Fruit fly (Drosophila melanogaster) whole organism, embryonic: ENCODE results near the gene CG12177.

Experiments
- ATbp ChIP-seq: fragments of 200-800 bp; sonication (Bioruptor generic); optimal IDR thresholded peaks from 2 replicates; lab custom pipeline; 2017; ENCODE audit warnings: missing biosample characterization, mild to moderate bottlenecking, missing genetic modification characterization, missing genetic modification reagents
- CG10959 ChIP-seq: fragments of 200-800 bp; sonication (Bioruptor generic); IDR thresholded peaks from 2 replicates; pipeline ENCODE4 v1.3.6; 2022; ENCODE audit warnings: missing biosample characterization, missing genetic modification characterization
- CG11247 ChIP-seq: fragments of 200-800 bp; sonication (Bioruptor generic); IDR thresholded peaks from 2 replicates; pipeline ENCODE4 v1.3.6; 2022; ENCODE audit warnings: missing biosample characterization, missing genetic modification characterization
- CG11723 ChIP-seq: fragments of 200-800 bp; sonication (Bioruptor generic); optimal IDR thresholded peaks from 2 replicates; lab custom pipeline; 2017; ENCODE audit warnings: missing biosample characterization, mild to moderate bottlenecking, missing genetic modification characterization
- CG13894 ChIP-seq: fragments of 200-800 bp; sonication (Bioruptor generic); optimal IDR thresholded peaks from 3 replicates; lab custom pipeline; 2018; ENCODE audit warnings: missing biosample characterization, mild to moderate bottlenecking, missing genetic modification characterization, moderate library complexity
- CG14667 ChIP-seq: fragments of 200-800 bp; sonication (Bioruptor generic); IDR thresholded peaks from 2 replicates; pipeline ENCODE4 v1.3.6; 2022; ENCODE audit warnings: missing biosample characterization, missing genetic modification characterization
- CG15269 ChIP-seq: fragments of 200-800 bp; sonication (Bioruptor generic); optimal IDR thresholded peaks from 2 replicates; lab custom pipeline; 2018; ENCODE audit warnings: missing biosample characterization, mild to moderate bottlenecking, missing genetic modification characterization, moderate library complexity
- CG16815 ChIP-seq: fragments of 200-800 bp; sonication (Bioruptor generic); optimal IDR thresholded peaks from 3 replicates; lab custom pipeline; 2017; ENCODE audit warnings: missing biosample characterization, mild to moderate bottlenecking, missing genetic modification characterization
- CG17328 ChIP-seq: fragments of 200-800 bp; sonication (Bioruptor generic); IDR thresholded peaks from 2 replicates; pipeline ENCODE4 v1.3.6; 2022; ENCODE audit warnings: missing biosample characterization, missing genetic modification characterization
- CG18599 ChIP-seq: fragments of 200-800 bp; sonication (Bioruptor generic); optimal IDR thresholded peaks from 3 replicates; lab custom pipeline; 2017; ENCODE audit warnings: missing biosample characterization, missing genetic modification characterization, mild to moderate bottlenecking, moderate library complexity, missing genetic modification reagents
- CG2120 ChIP-seq: fragments of 200-800 bp; sonication (Bioruptor generic); optimal IDR thresholded peaks from 3 replicates; lab custom pipeline; 2016; ENCODE audit warnings: missing biosample characterization, missing genetic modification characterization
- CG2712 ChIP-seq: fragments of 200-800 bp; optimal IDR thresholded peaks from 3 replicates; lab custom pipeline; 2019; ENCODE audit warnings: missing biosample characterization, mild to moderate bottlenecking, missing genetic modification characterization, moderate library complexity
- CG30431 ChIP-seq: fragments of 200-800 bp; sonication (Bioruptor generic); optimal IDR thresholded peaks from 2 replicates; lab custom pipeline; 2017; ENCODE audit warnings: missing biosample characterization, missing genetic modification characterization
- CG32772 ChIP-seq: fragments of 200-800 bp; sonication (Bioruptor generic); IDR thresholded peaks from 2 replicates; pipeline ENCODE4 v1.3.6; 2022; ENCODE audit warnings: missing biosample characterization, missing genetic modification characterization
- CG4730 ChIP-seq: fragments of 200-800 bp; sonication (Bioruptor generic); IDR thresholded peaks from 2 replicates; pipeline ENCODE4 v1.3.6; 2022; ENCODE audit warnings: missing biosample characterization, missing genetic modification characterization
- CG6654 ChIP-seq: fragments of 200-800 bp; sonication (Bioruptor generic); optimal IDR thresholded peaks from 2 replicates; lab custom pipeline; 2017; ENCODE audit warnings: missing biosample characterization, mild to moderate bottlenecking, missing genetic modification characterization
- CG7839 ChIP-seq: fragments of 200-800 bp; sonication (Bioruptor generic); optimal IDR thresholded peaks from 3 replicates; lab custom pipeline; 2018; ENCODE audit warnings: missing biosample characterization, mild to moderate bottlenecking, missing genetic modification characterization, moderate library complexity
- CG7963 ChIP-seq: fragments of 200-800 bp; sonication (Bioruptor generic); IDR thresholded peaks from 3 replicates; pipeline ENCODE4 v1.3.6; 2022; ENCODE audit warnings: missing biosample characterization, missing genetic modification characterization; ENCODE audit not compliant: partially characterized antibody
- Dbx ChIP-seq: fragments of 200-800 bp; sonication (Bioruptor generic); IDR thresholded peaks from 3 replicates; pipeline ENCODE4 v1.3.6; 2022; ENCODE audit warnings: missing biosample characterization, missing genetic modification characterization
- Deaf1 ChIP-seq: fragments of 200-800 bp; optimal IDR thresholded peaks from 3 replicates; lab custom pipeline; 2019; ENCODE audit warnings: missing biosample characterization, mild to moderate bottlenecking, missing genetic modification characterization, moderate library complexity
- Ets65A ChIP-seq: fragments of 200-800 bp; sonication (Bioruptor generic); peaks from one replicate; lab custom pipeline; 2016; ENCODE audit warnings: missing biosample characterization, missing genetic modification characterization
- Hey ChIP-seq: fragments of 200-800 bp; sonication (Bioruptor generic); optimal IDR thresholded peaks from 3 replicates; lab custom pipeline; 2018; ENCODE audit warnings: missing biosample characterization, mild to moderate bottlenecking, missing genetic modification characterization
- Hr51 ChIP-seq, 2 experiments: fragments of 200-800 bp; sonication (Bioruptor generic); optimal IDR thresholded peaks; 2 replicates in 1 of 2; 3 replicates in 1 of 2; lab custom pipeline; 2016 to 2018; ENCODE audit warnings: missing biosample characterization in 2 of 2, missing genetic modification characterization in 2 of 2, mild to moderate bottlenecking in 1 of 2, moderate library complexity in 1 of 2
- MESR4 ChIP-seq: fragments of 200-800 bp; sonication (Bioruptor generic); optimal IDR thresholded peaks from 2 replicates; lab custom pipeline; 2018; ENCODE audit warnings: missing biosample characterization, mild to moderate bottlenecking, missing genetic modification characterization, moderate library complexity
- Poxn ChIP-seq: fragments of 200-800 bp; sonication (Bioruptor generic); IDR thresholded peaks from 2 replicates; pipeline ENCODE4 v1.3.6; 2022; ENCODE audit warnings: missing biosample characterization, missing genetic modification characterization
- Ravus ChIP-seq: fragments of 200-800 bp; sonication (Bioruptor generic); IDR thresholded peaks from 2 replicates; pipeline ENCODE4 v1.3.6; 2022; ENCODE audit warnings: missing biosample characterization, missing genetic modification characterization
- Sry-β ChIP-seq: fragments of 200-800 bp; sonication (Bioruptor generic); optimal IDR thresholded peaks from 2 replicates; lab custom pipeline; 2018; ENCODE audit warnings: missing biosample characterization, mild to moderate bottlenecking, missing genetic modification characterization, moderate library complexity
- Tbp ChIP-seq: fragments of >200 bp; optimal IDR thresholded peaks from 2 replicates; lab custom pipeline; 2018; ENCODE audit warnings: missing biosample characterization, missing genetic modification characterization
- Trl ChIP-seq, 3 experiments: fragments of >200 bp in 2 of 3; fragments of 200-800 bp in 1 of 3; sonication (Bioruptor generic) in 1 of 3; optimal IDR thresholded peaks; 2 replicates in 1 of 3; 3 replicates in 2 of 3; lab custom pipeline; 2016 to 2017; ENCODE audit warnings: missing biosample characterization in 1 of 3, missing genetic modification characterization in 1 of 3
- ash1 ChIP-seq: fragments of 200-800 bp; sonication (Bioruptor generic); optimal IDR thresholded peaks from 2 replicates; lab custom pipeline; 2018; ENCODE audit warnings: missing biosample characterization, mild to moderate bottlenecking, missing genetic modification characterization
- bbx ChIP-seq: fragments of 200-800 bp; sonication (Bioruptor generic); IDR thresholded peaks from 2 replicates; pipeline ENCODE4 v1.3.6; 2022; ENCODE audit warnings: missing biosample characterization, missing genetic modification characterization; ENCODE audit not compliant: partially characterized antibody
- cg ChIP-seq: fragments of 200-800 bp; sonication (Bioruptor generic); optimal IDR thresholded peaks from 3 replicates; lab custom pipeline; 2019; ENCODE audit warnings: missing biosample characterization, mild to moderate bottlenecking, missing genetic modification characterization, moderate library complexity
- corto ChIP-seq: fragments of 200-800 bp; sonication (Bioruptor generic); optimal IDR thresholded peaks from 2 replicates; lab custom pipeline; 2016; ENCODE audit warnings: missing biosample characterization, mild to moderate bottlenecking, missing genetic modification characterization, moderate library complexity
- crp ChIP-seq, 2 experiments: fragments of 200-800 bp; sonication (Bioruptor generic); optimal IDR thresholded peaks; 2 replicates in 1 of 2; 3 replicates in 1 of 2; lab custom pipeline; 2017; ENCODE audit warnings: missing biosample characterization in 2 of 2, missing genetic modification characterization in 2 of 2, mild to moderate bottlenecking in 1 of 2, moderate library complexity in 1 of 2
- dmrt11E ChIP-seq: fragments of 200-800 bp; sonication (Bioruptor generic); optimal IDR thresholded peaks from 3 replicates; lab custom pipeline; 2018; ENCODE audit warnings: missing biosample characterization, mild to moderate bottlenecking, missing genetic modification characterization, moderate library complexity
- emc ChIP-seq: fragments of 200-800 bp; sonication (Bioruptor generic); optimal IDR thresholded peaks from 2 replicates; lab custom pipeline; 2016; ENCODE audit warnings: missing biosample characterization, missing genetic modification characterization
- fd64A ChIP-seq: fragments of 200-800 bp; sonication (Bioruptor generic); optimal IDR thresholded peaks from 3 replicates; lab custom pipeline; 2018; ENCODE audit warnings: missing biosample characterization, mild to moderate bottlenecking, missing genetic modification characterization
- fru ChIP-seq: fragments of >200 bp; optimal IDR thresholded peaks from 2 replicates; lab custom pipeline; 2017
- ftz-f1 ChIP-seq: fragments of 200-800 bp; sonication (Bioruptor generic); optimal IDR thresholded peaks from 2 replicates; lab custom pipeline; 2016; ENCODE audit warnings: missing biosample characterization, missing genetic modification characterization
- gfzf ChIP-seq: fragments of 200-800 bp; sonication (Bioruptor generic); optimal IDR thresholded peaks from 2 replicates; lab custom pipeline; 2016; ENCODE audit warnings: missing biosample characterization, mild to moderate bottlenecking, missing genetic modification characterization, moderate library complexity
- grau ChIP-seq: fragments of 200-800 bp; optimal IDR thresholded peaks from 3 replicates; lab custom pipeline; 2019; ENCODE audit warnings: missing biosample characterization, mild to moderate bottlenecking, missing genetic modification characterization, moderate library complexity
- hb ChIP-seq: fragments of 200-800 bp; sonication (Bioruptor generic); IDR thresholded peaks from 3 replicates; pipeline ENCODE4 v1.3.6; 2022; ENCODE audit warnings: missing biosample characterization, missing genetic modification characterization; ENCODE audit not compliant: partially characterized antibody
- mld ChIP-seq: fragments of 200-800 bp; sonication (Bioruptor generic); IDR thresholded peaks from 3 replicates; pipeline ENCODE4 v1.3.6; 2022; ENCODE audit warnings: missing biosample characterization, missing genetic modification characterization; ENCODE audit not compliant: partially characterized antibody
- p53 ChIP-seq: fragments of 200-800 bp; sonication (Bioruptor generic); optimal IDR thresholded peaks from 2 replicates; lab custom pipeline; 2016; ENCODE audit warnings: missing biosample characterization, missing genetic modification characterization
- pita ChIP-seq: fragments of 200-800 bp; sonication (Bioruptor generic); optimal IDR thresholded peaks from 2 replicates; lab custom pipeline; 2017; ENCODE audit warnings: missing biosample characterization, mild to moderate bottlenecking, missing genetic modification characterization
- sima ChIP-seq: fragments of 200-800 bp; sonication (Bioruptor generic); optimal IDR thresholded peaks from 2 replicates; lab custom pipeline; 2016; ENCODE audit warnings: missing biosample characterization, missing genetic modification characterization
- tap ChIP-seq: fragments of 200-800 bp; optimal IDR thresholded peaks from 3 replicates; lab custom pipeline; 2019; ENCODE audit warnings: missing biosample characterization, mild to moderate bottlenecking, missing genetic modification characterization, moderate library complexity
- ttk ChIP-seq: fragments of 200-800 bp; sonication (Bioruptor generic); IDR thresholded peaks from 2 replicates; pipeline ENCODE4 v2.1.2; 2022; ENCODE audit warnings: missing biosample characterization, missing genetic modification characterization

The CG12177 gene

DNA sequence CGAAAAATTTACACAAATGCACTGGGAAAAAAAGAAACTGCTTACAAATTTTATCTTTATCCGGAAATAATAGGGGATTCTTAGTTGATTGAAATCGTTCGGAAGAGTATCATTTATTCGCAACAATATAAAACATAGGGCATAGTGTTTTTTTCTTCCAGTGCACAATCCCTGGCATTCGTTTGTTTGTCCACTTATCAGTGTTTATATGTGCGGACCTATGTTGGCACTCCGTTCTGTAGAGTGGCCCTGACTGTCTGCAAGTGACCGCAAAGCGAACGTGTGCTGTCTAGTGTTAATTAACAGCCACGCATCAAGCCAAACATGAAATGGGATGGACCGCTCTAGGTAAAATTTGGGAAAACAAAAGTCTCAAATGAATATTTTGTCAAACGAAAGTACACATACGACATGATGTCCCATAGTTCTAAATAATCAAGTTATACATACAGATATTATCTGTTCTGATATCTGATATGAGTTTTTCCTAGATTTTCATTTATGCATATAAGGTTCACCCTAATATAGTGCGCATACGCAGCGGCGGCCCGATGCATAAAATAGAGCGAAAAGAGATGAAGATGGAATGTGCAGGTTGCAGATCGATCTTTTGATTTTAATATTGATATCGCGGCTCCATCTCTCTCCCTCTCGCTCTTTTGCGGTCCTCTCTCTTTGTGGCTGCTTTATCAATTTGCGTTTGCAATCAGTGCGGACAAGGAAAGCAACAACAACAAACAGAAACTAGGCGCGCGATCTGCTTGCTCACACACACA, 39.0 kb downstream of the CG12177 start (continued):
- TF ChIP-seq Hr51 (GFP tag; optimal IDR thresholded peaks at IDR 0.05; lab: Kevin White, UChicago) (peak; percentile 93), Trl (optimal IDR thresholded peaks at IDR 0.05; lab: Kevin White, UChicago) (no peak), Trl (GFP tag; optimal IDR thresholded peaks at IDR 0.05; lab: Kevin White, UChicago) (peak; percentile 95), p53 (GFP tag; lab: Kevin White, UChicago) (peak; percentile 94), CG6654 (peak; percentile 70), ttk (peak; percentile 91), CG11247 (GFP tag; lab: Robert Waterston, UW) (peak; percentile 89), mld (GFP tag; lab: Robert Waterston, UW) (no peak), CG4730 (peak; percentile 90), CG16815 (GFP tag; lab: Kevin White, UChicago) (peak; percentile 84), CG18599 (peak; percentile 94), fru (lab: Kevin White, UChicago) (no peak), gfzf (GFP tag; lab: Kevin White, UChicago) (no peak), hb (no peak), CG7963 (no peak), pita (GFP tag; lab: Kevin White, UChicago) (no peak), Poxn (GFP tag; lab: Robert Waterston, UW) (peak; percentile 83), CG14667 (peak; percentile 85), ash1 (peak; percentile 7), Ravus (GFP tag; lab: Robert Waterston, UW) (peak; percentile 78), sima (GFP tag; lab: Kevin White, UChicago) (peak; percentile 82), ftz-f1 (GFP tag; lab: Kevin White, UChicago) (peak; percentile 48), Hey (tag; lab: Kevin White, UChicago) (peak; percentile 92), Dbx (GFP tag; lab: Robert Waterston, UW) (peak; percentile 95), dmrt11E (peak; percentile 81), crp (GFP tag; optimal IDR thresholded peaks at IDR 0.05; lab: Kevin White, UChicago) (peak in 1 of 2 experiments; percentile 53), ATbp (peak; percentile 88), CG32772 (peak; percentile 89), CG13894 (tag; lab: Kevin White, UChicago) (peak; percentile 88), CG15269 (peak; percentile 94), MESR4 (GFP tag; lab: Kevin White, UChicago) (peak; percentile 33), tap (tag; lab: Kevin White, UChicago) (peak; percentile 88), Tbp (GFP tag; lab: Kevin White, UChicago) (no peak), corto (no peak), Ets65A (GFP tag; lab: Kevin White, UChicago) (peak; percentile 99), CG10959 (GFP tag; lab: Robert Waterston, UW) (peak; percentile 71), cg (GFP tag; lab: Kevin White, UChicago) (no peak), CG30431 (GFP tag; lab: Kevin White, UChicago) (peak; percentile 89), Sry-β (peak; percentile 54), CG11723 (GFP tag; lab: Kevin White, UChicago) (peak; percentile 86), fd64A (peak; percentile 76), CG7839 (peak; percentile 95), Deaf1 (tag; lab: Kevin White, UChicago) (no peak), emc (GFP tag; lab: Kevin White, UChicago) (peak; percentile 94), CG2120 (peak; percentile 97), CG2712 (tag; lab: Kevin White, UChicago) (peak; percentile 90), bbx (GFP tag; lab: Robert Waterston, UW) (no peak), CG17328 (GFP tag; lab: Robert Waterston, UW) (peak; percentile 91), grau (tag; lab: Kevin White, UChicago) (peak; percentile 93)
